Worm (Caenorhabditis elegans) whole organism, midembryonic: ENCODE data around the gene com-1.

Experiments
- T22C8.4 ChIP-seq: fragments of 200-800 bp; sonication (Bioruptor generic); IDR thresholded peaks from 2 replicates; pipeline ENCODE4 v1.3.6; 2022; ENCODE audit warnings: missing genetic modification characterization, missing compliant biosample characterization
- cog-1 ChIP-seq: sonication (generic microtip); optimal IDR thresholded peaks from 2 replicates; lab custom pipeline; 2016; ENCODE audit warnings: missing genetic modification characterization, missing compliant biosample characterization
- flt-1 ChIP-seq: fragments of 200-800 bp; sonication (Bioruptor generic); IDR thresholded peaks from 2 replicates; pipeline ENCODE4 v1.3.6; 2022; ENCODE audit warnings: missing genetic modification characterization, missing compliant biosample characterization
- klf-2 ChIP-seq: fragments of 200-800 bp; sonication (Bioruptor generic); conservative IDR thresholded peaks from 2 replicates; pipeline ENCODE4 v1.3.6; 2022; ENCODE audit warnings: missing genetic modification reagents, missing genetic modification characterization, missing compliant biosample characterization
- med-1 ChIP-seq: sonication (generic microtip); optimal IDR thresholded peaks from 2 replicates; lab custom pipeline; 2017; ENCODE audit warnings: missing genetic modification characterization, mild to moderate bottlenecking, missing compliant biosample characterization, antibody characterized with exemption, missing genetic modification reagents; ENCODE audit not compliant: insufficient read depth
- ref-1 ChIP-seq: fragments of 200-800 bp; sonication (Bioruptor generic); conservative IDR thresholded peaks from 2 replicates; pipeline ENCODE4 v1.3.6; 2022; ENCODE audit warnings: missing genetic modification reagents, missing genetic modification characterization, missing compliant biosample characterization
- tab-1 ChIP-seq: fragments of 200-800 bp; sonication (Bioruptor generic); IDR thresholded peaks from 2 replicates; pipeline ENCODE4 v1.3.6; 2022; ENCODE audit warnings: missing genetic modification characterization, missing compliant biosample characterization
- ztf-23 ChIP-seq: fragments of 200-800 bp; sonication (Bioruptor generic); IDR thresholded peaks from 2 replicates; pipeline ENCODE4 v1.3.6; 2022; ENCODE audit warnings: missing genetic modification reagents, missing genetic modification characterization, missing compliant biosample characterization
- ztf-29 ChIP-seq: fragments of 200-800 bp; sonication (Bioruptor generic); IDR thresholded peaks from 2 replicates; pipeline ENCODE4 v1.3.6; 2022; ENCODE audit warnings: missing genetic modification reagents, missing genetic modification characterization, missing compliant biosample characterization

ce11 chrIII:10933331-10933730 is 37.2 kb downstream of the com-1 start, which contains the start of gene M142.8:
- TF ChIP-seq tab-1 (GFP tag; lab: Robert Waterston, UW), result no peak
- no peak for TF ChIP-seq T22C8.4 (GFP tag; lab: Robert Waterston, UW)
- no peak for TF ChIP-seq klf-2 (GFP tag; lab: Robert Waterston, UW)
- TF ChIP-seq med-1 (GFP tag; lab: Kevin White, UChicago), result no peak
- TF ChIP-seq cog-1 (tag; lab: Kevin White, UChicago), result no peak
- no peak for TF ChIP-seq ztf-29 (GFP tag; lab: Robert Waterston, UW)
- TF ChIP-seq flt-1 (GFP tag; lab: Robert Waterston, UW), result no peak
- no peak for TF ChIP-seq ref-1 (GFP tag; lab: Robert Waterston, UW)
- no peak for TF ChIP-seq ztf-23 (GFP tag; lab: Robert Waterston, UW)
